Fruit fly (Drosophila melanogaster) whole organism, prepupa: ENCODE results near the gene GABPI.

ENCODE experiments used
- Blimp-1 ChIP-seq: fragments of 200-800 bp; sonication (Bioruptor generic); optimal IDR thresholded peaks from 3 replicates; lab custom pipeline; 2017; ENCODE audit warnings: missing biosample characterization, missing genetic modification characterization, mild to moderate bottlenecking, moderate library complexity, missing genetic modification reagents
- CG10631 ChIP-seq: fragments of 200-800 bp; sonication (Bioruptor generic); optimal IDR thresholded peaks from 2 replicates; lab custom pipeline; 2016; ENCODE audit warnings: missing biosample characterization, missing genetic modification characterization
- CG10669 ChIP-seq: fragments of 200-800 bp; sonication (Bioruptor generic); optimal IDR thresholded peaks from 3 replicates; lab custom pipeline; 2018; ENCODE audit warnings: missing biosample characterization, mild to moderate bottlenecking, missing genetic modification characterization, moderate library complexity
- CG11294 ChIP-seq: fragments of 200-800 bp; sonication (Bioruptor generic); IDR thresholded peaks from 2 replicates; pipeline ENCODE4 v1.3.6; 2022; ENCODE audit warnings: missing biosample characterization, missing genetic modification characterization
- CG11762 ChIP-seq: fragments of 200-800 bp; sonication (Bioruptor generic); optimal IDR thresholded peaks from 3 replicates; lab custom pipeline; 2016; ENCODE audit warnings: missing biosample characterization, missing genetic modification characterization; ENCODE audit not compliant: insufficient read depth
- CG11902 ChIP-seq: fragments of 200-800 bp; sonication (Bioruptor generic); optimal IDR thresholded peaks from 3 replicates; lab custom pipeline; 2016; ENCODE audit warnings: missing biosample characterization, missing genetic modification characterization
- CG15336 ChIP-seq: fragments of 200-800 bp; sonication (Bioruptor generic); IDR thresholded peaks from 2 replicates; pipeline ENCODE4 v1.3.6; 2022; ENCODE audit warnings: missing biosample characterization, missing genetic modification characterization
- CG16779 ChIP-seq: fragments of 200-800 bp; sonication (Bioruptor generic); optimal IDR thresholded peaks from 3 replicates; lab custom pipeline; 2017; ENCODE audit warnings: missing biosample characterization, mild to moderate bottlenecking, missing genetic modification characterization
- CG3032 ChIP-seq: fragments of 200-800 bp; optimal IDR thresholded peaks from 2 replicates; lab custom pipeline; 2019; ENCODE audit warnings: missing biosample characterization, mild to moderate bottlenecking, missing genetic modification characterization, moderate library complexity
- CG31627 ChIP-seq: fragments of 200-800 bp; sonication (Bioruptor generic); optimal IDR thresholded peaks from 3 replicates; lab custom pipeline; 2016; ENCODE audit warnings: missing biosample characterization, missing genetic modification characterization
- CG32006 ChIP-seq: fragments of 200-800 bp; sonication (Bioruptor generic); optimal IDR thresholded peaks from 3 replicates; lab custom pipeline; 2017; ENCODE audit warnings: missing biosample characterization, mild to moderate bottlenecking, missing genetic modification characterization
- CG34406 ChIP-seq: fragments of 200-800 bp; sonication (Bioruptor generic); optimal IDR thresholded peaks from 3 replicates; lab custom pipeline; 2016; ENCODE audit warnings: missing biosample characterization, missing genetic modification characterization
- CG3919 ChIP-seq: fragments of 200-800 bp; sonication (Bioruptor generic); optimal IDR thresholded peaks from 3 replicates; lab custom pipeline; 2016; ENCODE audit warnings: missing biosample characterization, missing genetic modification characterization
- CG4318 ChIP-seq: fragments of 200-800 bp; sonication (Bioruptor generic); optimal IDR thresholded peaks from 3 replicates; lab custom pipeline; 2017; ENCODE audit warnings: missing biosample characterization, mild to moderate bottlenecking, missing genetic modification characterization
- CG6163 ChIP-seq: fragments of 200-800 bp; sonication (Bioruptor generic); IDR thresholded peaks from 3 replicates; pipeline ENCODE4 v1.3.6; 2022; ENCODE audit warnings: missing biosample characterization, missing genetic modification characterization
- CG6276 ChIP-seq: fragments of 200-800 bp; sonication (Bioruptor generic); optimal IDR thresholded peaks from 2 replicates; lab custom pipeline; 2017; ENCODE audit warnings: missing biosample characterization, mild to moderate bottlenecking, missing genetic modification characterization
- CG6792 ChIP-seq: fragments of 200-800 bp; sonication (Bioruptor generic); optimal IDR thresholded peaks from 3 replicates; lab custom pipeline; 2016; ENCODE audit warnings: missing biosample characterization, missing genetic modification characterization
- CG6808 ChIP-seq: fragments of 200-800 bp; sonication (Bioruptor generic); optimal IDR thresholded peaks from 3 replicates; lab custom pipeline; 2017; ENCODE audit warnings: missing biosample characterization, missing genetic modification characterization, mild to moderate bottlenecking, moderate library complexity, missing genetic modification reagents
- CG6854 ChIP-seq: fragments of 200-800 bp; sonication (Bioruptor generic); optimal IDR thresholded peaks from 2 replicates; lab custom pipeline; 2017; ENCODE audit warnings: missing biosample characterization, mild to moderate bottlenecking, missing genetic modification characterization
- CG7368 ChIP-seq: fragments of 200-800 bp; sonication (Bioruptor generic); optimal IDR thresholded peaks from 3 replicates; lab custom pipeline; 2016; ENCODE audit warnings: missing biosample characterization, missing genetic modification characterization
- CG8119 ChIP-seq: fragments of 200-800 bp; sonication (Bioruptor generic); IDR thresholded peaks from 3 replicates; pipeline ENCODE4 v1.3.6; 2022; ENCODE audit warnings: missing biosample characterization, missing genetic modification characterization
- CG8319 ChIP-seq: fragments of 200-800 bp; sonication (Bioruptor generic); optimal IDR thresholded peaks from 3 replicates; lab custom pipeline; 2016; ENCODE audit warnings: missing biosample characterization, missing genetic modification characterization
- CG8632 ChIP-seq: fragments of 200-800 bp; sonication (Bioruptor generic); optimal IDR thresholded peaks from 3 replicates; lab custom pipeline; 2016; ENCODE audit warnings: missing biosample characterization, missing genetic modification characterization
- CG9139 ChIP-seq: fragments of 200-800 bp; sonication (Bioruptor generic); optimal IDR thresholded peaks from 3 replicates; lab custom pipeline; 2017; ENCODE audit warnings: missing biosample characterization, mild to moderate bottlenecking, missing genetic modification characterization
- Eip75B ChIP-seq: fragments of 200-800 bp; sonication (Bioruptor generic); optimal IDR thresholded peaks from 3 replicates; lab custom pipeline; 2016; ENCODE audit warnings: missing biosample characterization, missing genetic modification characterization
- Eip78C ChIP-seq: fragments of 200-800 bp; sonication (Bioruptor generic); peaks from one replicate; lab custom pipeline; 2016; ENCODE audit warnings: missing biosample characterization, missing genetic modification characterization
- Eip93F ChIP-seq: fragments of 200-800 bp; sonication (Bioruptor generic); optimal IDR thresholded peaks from 2 replicates; lab custom pipeline; 2016; ENCODE audit warnings: missing biosample characterization, mild to moderate bottlenecking, missing genetic modification characterization
- Ets21C ChIP-seq: fragments of 200-800 bp; sonication (Bioruptor generic); optimal IDR thresholded peaks from 3 replicates; lab custom pipeline; 2016; ENCODE audit warnings: missing biosample characterization, missing genetic modification characterization
- Ets96B ChIP-seq: fragments of 200-800 bp; optimal IDR thresholded peaks from 2 replicates; lab custom pipeline; 2019; ENCODE audit warnings: missing biosample characterization, mild to moderate bottlenecking, missing genetic modification characterization, moderate library complexity
- Hr38 ChIP-seq: sonication (Bioruptor generic); optimal IDR thresholded peaks from 2 replicates; lab custom pipeline; 2016; ENCODE audit warnings: missing biosample characterization, missing genetic modification characterization
- Hr4 ChIP-seq: fragments of 200-800 bp; sonication (Bioruptor generic); optimal IDR thresholded peaks from 3 replicates; lab custom pipeline; 2016; ENCODE audit warnings: missing biosample characterization, missing genetic modification characterization
- Lpt ChIP-seq: fragments of 200-800 bp; sonication (Bioruptor generic); optimal IDR thresholded peaks from 3 replicates; lab custom pipeline; 2016; ENCODE audit warnings: missing biosample characterization, missing genetic modification characterization
- Met ChIP-seq: fragments of 200-800 bp; sonication (Bioruptor generic); optimal IDR thresholded peaks from 3 replicates; lab custom pipeline; 2016; ENCODE audit warnings: missing biosample characterization, missing genetic modification characterization
- OdsH ChIP-seq: fragments of 200-800 bp; sonication (Bioruptor generic); optimal IDR thresholded peaks from 3 replicates; lab custom pipeline; 2016; ENCODE audit warnings: missing biosample characterization, missing genetic modification characterization
- Sox102F ChIP-seq: fragments of 200-800 bp; sonication (Bioruptor generic); optimal IDR thresholded peaks from 2 replicates; lab custom pipeline; 2016; ENCODE audit warnings: missing biosample characterization, mild to moderate bottlenecking, missing genetic modification characterization
- Sox14 ChIP-seq: fragments of 200-800 bp; sonication (Bioruptor generic); optimal IDR thresholded peaks from 3 replicates; lab custom pipeline; 2016; ENCODE audit warnings: missing biosample characterization, missing genetic modification characterization
- Sox15 ChIP-seq: fragments of 200-800 bp; sonication (Bioruptor generic); optimal IDR thresholded peaks from 3 replicates; lab custom pipeline; 2016; ENCODE audit warnings: missing biosample characterization, missing genetic modification characterization
- achi ChIP-seq: fragments of 200-800 bp; sonication (Bioruptor generic); optimal IDR thresholded peaks from 3 replicates; lab custom pipeline; 2016; ENCODE audit warnings: missing biosample characterization, missing genetic modification characterization
- acj6 ChIP-seq: fragments of 200-800 bp; sonication (Bioruptor generic); optimal IDR thresholded peaks from 3 replicates; lab custom pipeline; 2016; ENCODE audit warnings: missing biosample characterization, missing genetic modification characterization
- dac ChIP-seq: fragments of 200-800 bp; sonication (Bioruptor generic); optimal IDR thresholded peaks from 2 replicates; lab custom pipeline; 2017; ENCODE audit warnings: missing biosample characterization, mild to moderate bottlenecking, missing genetic modification characterization
- dsx ChIP-seq: fragments of 200-800 bp; optimal IDR thresholded peaks from 3 replicates; lab custom pipeline; 2019; ENCODE audit warnings: missing biosample characterization, mild to moderate bottlenecking, missing genetic modification characterization, moderate library complexity; ENCODE audit not compliant: poor library complexity, severe bottlenecking
- fd59A ChIP-seq: fragments of 200-800 bp; sonication (Bioruptor generic); optimal IDR thresholded peaks from 2 replicates; lab custom pipeline; 2017; ENCODE audit warnings: missing biosample characterization, mild to moderate bottlenecking, missing genetic modification characterization, missing genetic modification reagents
- fd85E ChIP-seq: fragments of 200-800 bp; sonication (Bioruptor generic); optimal IDR thresholded peaks from 3 replicates; lab custom pipeline; 2016; ENCODE audit warnings: missing biosample characterization, missing genetic modification characterization
- fkh ChIP-seq: fragments of 200-800 bp; sonication (Bioruptor generic); optimal IDR thresholded peaks from 3 replicates; lab custom pipeline; 2017; ENCODE audit warnings: missing biosample characterization, mild to moderate bottlenecking, missing genetic modification characterization, moderate library complexity
- net ChIP-seq: fragments of 200-800 bp; sonication (Bioruptor generic); optimal IDR thresholded peaks from 3 replicates; lab custom pipeline; 2016; ENCODE audit warnings: missing biosample characterization, missing genetic modification characterization
- pdm3 ChIP-seq: fragments of 200-800 bp; sonication (Bioruptor generic); optimal IDR thresholded peaks from 3 replicates; lab custom pipeline; 2016; ENCODE audit warnings: missing biosample characterization, missing genetic modification characterization
- salr ChIP-seq, 2 experiments: fragments of 200-800 bp; sonication (Bioruptor generic); optimal IDR thresholded peaks; 3 replicates each; lab custom pipeline; 2016 to 2018; ENCODE audit warnings: missing biosample characterization in 2 of 2, missing genetic modification characterization in 2 of 2, mild to moderate bottlenecking in 1 of 2
- spab ChIP-seq: fragments of 200-800 bp; sonication (Bioruptor generic); optimal IDR thresholded peaks from 2 replicates; lab custom pipeline; 2017; ENCODE audit warnings: missing biosample characterization, mild to moderate bottlenecking, missing genetic modification characterization, missing genetic modification reagents
- ss ChIP-seq, 2 experiments: fragments of 200-800 bp; sonication (Bioruptor generic); optimal IDR thresholded peaks; 2 replicates in 1 of 2; 3 replicates in 1 of 2; lab custom pipeline; 2017 to 2018; ENCODE audit warnings: mild to moderate bottlenecking in 2 of 2, missing biosample characterization in 2 of 2, missing genetic modification characterization in 2 of 2, moderate library complexity in 1 of 2
- svp ChIP-seq: fragments of 200-800 bp; sonication (Bioruptor generic); peaks from one replicate; lab custom pipeline; 2016; ENCODE audit warnings: missing biosample characterization, missing genetic modification characterization
- topi ChIP-seq: fragments of 200-800 bp; sonication (Bioruptor generic); optimal IDR thresholded peaks from 3 replicates; lab custom pipeline; 2016; ENCODE audit warnings: missing biosample characterization, missing genetic modification characterization
- vri ChIP-seq: fragments of 200-800 bp; sonication (Bioruptor generic); optimal IDR thresholded peaks from 3 replicates; lab custom pipeline; 2016; ENCODE audit warnings: missing biosample characterization, mild to moderate bottlenecking, missing genetic modification characterization

The GABPI gene

dm6 chr2L:3011484-3011883, 18.9 kb upstream of the GABPI start:
- TF ChIP-seq CG31627 (GFP tag; lab: Kevin White, UChicago), result peak; percentile 91
- TF ChIP-seq CG11762 (GFP tag; lab: Kevin White, UChicago), result peak; percentile 62
- peak; percentile 85 for TF ChIP-seq Sox102F (GFP tag; lab: Kevin White, UChicago)
- peak; percentile 76 for TF ChIP-seq Sox15
- peak; percentile 78 for TF ChIP-seq achi (GFP tag; lab: Kevin White, UChicago)
- peak; percentile 53 for TF ChIP-seq CG6808 (GFP tag; lab: Kevin White, UChicago)
- TF ChIP-seq CG15336 (GFP tag; lab: Robert Waterston, UW), result peak; percentile 57; the same call in 1 of the 2 replicates
- TF ChIP-seq svp (GFP tag; lab: Kevin White, UChicago), result peak; percentile 94
- peak; percentile 81 for TF ChIP-seq Ets21C
- peak; percentile 50 for TF ChIP-seq Eip93F (GFP tag; lab: Kevin White, UChicago)
- peak; percentile 81 for TF ChIP-seq CG10631 (GFP tag; lab: Kevin White, UChicago)
- TF ChIP-seq Hr4 (GFP tag; lab: Kevin White, UChicago), result peak; percentile 1
- no peak for TF ChIP-seq Hr38 (GFP tag; lab: Kevin White, UChicago)
- TF ChIP-seq CG11294 (GFP tag; lab: Robert Waterston, UW), result no peak
- peak; percentile 81 for TF ChIP-seq CG34406 (GFP tag; lab: Kevin White, UChicago)
- no peak for TF ChIP-seq CG6276 (GFP tag; lab: Kevin White, UChicago)
- peak; percentile 76 for TF ChIP-seq CG7368
- TF ChIP-seq fd59A (GFP tag; lab: Kevin White, UChicago), result peak; percentile 71
- peak; percentile 13 for TF ChIP-seq fd85E (GFP tag; lab: Kevin White, UChicago)
- TF ChIP-seq spab (GFP tag; lab: Kevin White, UChicago), result peak; percentile 61
- TF ChIP-seq CG6792, result peak; percentile 82
- peak; percentile 62 for TF ChIP-seq Blimp-1
- TF ChIP-seq CG9139, result peak; percentile 17
- peak; percentile 73 for TF ChIP-seq CG3032 (tag; lab: Kevin White, UChicago)
- peak; percentile 65 for TF ChIP-seq CG8319 (GFP tag; lab: Kevin White, UChicago)
- TF ChIP-seq ss (GFP tag; optimal IDR thresholded peaks at IDR 0.05; lab: Kevin White, UChicago), result peak; percentile 45 to 80
- TF ChIP-seq Sox14 (GFP tag; lab: Kevin White, UChicago), result peak; percentile 80
- TF ChIP-seq pdm3 (GFP tag; lab: Kevin White, UChicago), result peak; percentile 86
- peak; percentile 50; the same call in 1 of the 3 replicates for TF ChIP-seq CG8119 (GFP tag; lab: Robert Waterston, UW)
- TF ChIP-seq CG10669, result peak; percentile 74
- TF ChIP-seq CG11902, result peak; percentile 77
- peak; percentile 86 for TF ChIP-seq CG3919
- peak; percentile 47 for TF ChIP-seq CG32006 (GFP tag; lab: Kevin White, UChicago)
- peak; percentile 63 for TF ChIP-seq CG6854
- peak; percentile 79 for TF ChIP-seq CG8632 (GFP tag; lab: Kevin White, UChicago)
- TF ChIP-seq Eip78C (GFP tag; lab: Kevin White, UChicago), result peak; percentile 96
- TF ChIP-seq topi, result peak; percentile 88
- TF ChIP-seq CG4318 (GFP tag; lab: Kevin White, UChicago), result no peak
- peak; percentile 74 for TF ChIP-seq net (GFP tag; lab: Kevin White, UChicago)
- TF ChIP-seq dsx (GFP tag; lab: Kevin White, UChicago), result peak; percentile 76
- peak; percentile 40 for TF ChIP-seq CG16779
- TF ChIP-seq Eip75B, result peak; percentile 84
- TF ChIP-seq acj6, result peak; percentile 83
- no peak for TF ChIP-seq fkh (GFP tag; lab: Kevin White, UChicago)
- TF ChIP-seq vri (GFP tag; lab: Kevin White, UChicago), result peak; percentile 65
- peak; percentile 76 for TF ChIP-seq Ets96B
- peak; percentile 70 for TF ChIP-seq CG6163 (GFP tag; lab: Robert Waterston, UW)
- TF ChIP-seq Lpt (GFP tag; lab: Kevin White, UChicago), result peak; percentile 23
- TF ChIP-seq dac (GFP tag; lab: Kevin White, UChicago), result no peak
- TF ChIP-seq Met (GFP tag; lab: Kevin White, UChicago), result peak; percentile 88
- TF ChIP-seq OdsH, result peak; percentile 77
- peak; percentile 27 to 68 for TF ChIP-seq salr (GFP tag; optimal IDR thresholded peaks at IDR 0.05; lab: Kevin White, UChicago)
